Worm (Caenorhabditis elegans) whole organism, L1 larva: ENCODE measurements around the gene Y39A1A.9.

Source experiments
- C16A3.4 ChIP-seq: fragments of 150-350 bp; optimal IDR thresholded peaks from 2 replicates; lab custom pipeline; 2014; ENCODE audit warnings: missing biosample characterization, missing genetic modification characterization
- C34B4.2 ChIP-seq: sonication (generic microtip); optimal IDR thresholded peaks from 2 replicates; lab custom pipeline; 2017; ENCODE audit warnings: mild to moderate bottlenecking, missing genetic modification characterization, missing compliant biosample characterization
- F16B12.6 ChIP-seq: fragments of 150-350 bp; optimal IDR thresholded peaks from 2 replicates; lab custom pipeline; 2014; ENCODE audit warnings: missing biosample characterization, missing genetic modification characterization
- aly-2 ChIP-seq: fragments of 150-350 bp; optimal IDR thresholded peaks from 2 replicates; lab custom pipeline; 2014; ENCODE audit warnings: missing biosample characterization, missing genetic modification characterization
- ama-1 ChIP-seq: fragments of 150-350 bp; optimal IDR thresholded peaks from 2 replicates; lab custom pipeline; 2014
- blmp-1 ChIP-seq: fragments of 150-350 bp; optimal IDR thresholded peaks from 2 replicates; lab custom pipeline; 2014; ENCODE audit warnings: missing biosample characterization, missing genetic modification characterization
- ceh-8 ChIP-seq: fragments of 200-800 bp; sonication (Bioruptor generic); optimal IDR thresholded peaks from 2 replicates; lab custom pipeline; 2018; ENCODE audit warnings: mild to moderate bottlenecking, missing genetic modification characterization, moderate library complexity, missing compliant biosample characterization
- ceh-82 ChIP-seq, 3 experiments: fragments of 150-350 bp in 1 of 3; sonication (generic microtip) in 2 of 3; optimal IDR thresholded peaks; 2 replicates each; lab custom pipeline; 2014 to 2017; ENCODE audit warnings: missing biosample characterization in 3 of 3, missing genetic modification characterization in 3 of 3
- ceh-88 ChIP-seq: fragments of 200-800 bp; sonication (Bioruptor generic); IDR thresholded peaks from 2 replicates; pipeline ENCODE4 v1.3.6; 2022; ENCODE audit warnings: missing genetic modification characterization, missing compliant biosample characterization
- ces-1 ChIP-seq: fragments of 150-350 bp; optimal IDR thresholded peaks from 2 replicates; lab custom pipeline; 2014; ENCODE audit warnings: missing biosample characterization, missing genetic modification reagents, missing genetic modification characterization
- dpl-1 ChIP-seq, 3 experiments: fragments of 150-350 bp in 2 of 3; sonication (generic microtip) in 1 of 3; optimal IDR thresholded peaks; 2 replicates each; lab custom pipeline; 2014 to 2017; ENCODE audit warnings: missing biosample characterization in 3 of 3, missing genetic modification characterization in 3 of 3, missing genetic modification reagents in 3 of 3
- dsc-1 ChIP-seq: sonication (generic microtip); optimal IDR thresholded peaks from 2 replicates; lab custom pipeline; 2016; ENCODE audit warnings: mild to moderate bottlenecking, missing genetic modification characterization, missing compliant biosample characterization
- efl-1 ChIP-seq, 4 experiments: fragments of 150-350 bp; optimal IDR thresholded peaks in 3 of 4; peaks in 1 of 4; 1 replicate in 1 of 4; 2 replicates in 3 of 4; lab custom pipeline; 2014; ENCODE audit warnings: missing biosample characterization in 2 of 4, missing genetic modification characterization in 2 of 4, missing genetic modification reagents in 2 of 4
- fkh-4 ChIP-seq: sonication (generic microtip); optimal IDR thresholded peaks from 2 replicates; lab custom pipeline; 2016; ENCODE audit warnings: missing compliant biosample characterization, missing genetic modification characterization, borderline replicate concordance
- fkh-8 ChIP-seq: sonication (generic microtip); optimal IDR thresholded peaks from 2 replicates; lab custom pipeline; 2016; ENCODE audit warnings: mild to moderate bottlenecking, missing genetic modification characterization, missing compliant biosample characterization
- fos-1 ChIP-seq: fragments of 150-350 bp; optimal IDR thresholded peaks from 2 replicates; lab custom pipeline; 2014; ENCODE audit warnings: missing biosample characterization, missing genetic modification characterization
- hlh-17 ChIP-seq: fragments of 200-800 bp; sonication (Bioruptor generic); optimal IDR thresholded peaks from 2 replicates; lab custom pipeline; 2018; ENCODE audit warnings: missing genetic modification characterization, mild to moderate bottlenecking, missing compliant biosample characterization, moderate library complexity, borderline replicate concordance
- isw-1 ChIP-seq: fragments of 200-800 bp; sonication (Bioruptor generic); IDR thresholded peaks from 2 replicates; pipeline ENCODE4 v1.3.6; 2022; ENCODE audit warnings: missing genetic modification characterization, missing compliant biosample characterization
- lin-35 ChIP-seq, 2 experiments: fragments of 150-350 bp; optimal IDR thresholded peaks; 2 replicates each; lab custom pipeline; 2014; ENCODE audit warnings: missing biosample characterization in 2 of 2, missing genetic modification characterization in 2 of 2, missing genetic modification reagents in 2 of 2
- lin-39 ChIP-seq: fragments of 150-350 bp; optimal IDR thresholded peaks from 2 replicates; lab custom pipeline; 2014; ENCODE audit warnings: missing biosample characterization, missing genetic modification reagents, missing genetic modification characterization
- lsy-2 ChIP-seq, 2 experiments: fragments of 150-350 bp; optimal IDR thresholded peaks; 2 replicates each; lab custom pipeline; 2014; ENCODE audit warnings: missing biosample characterization in 2 of 2, missing genetic modification characterization in 2 of 2
- mdl-1 ChIP-seq, 2 experiments: fragments of 150-350 bp; optimal IDR thresholded peaks; 2 replicates each; lab custom pipeline; 2014 to 2017; ENCODE audit warnings: missing biosample characterization in 2 of 2, missing genetic modification characterization in 2 of 2, inconsistent platforms in 1 of 2
- mep-1 ChIP-seq: fragments of 150-350 bp; optimal IDR thresholded peaks from 2 replicates; lab custom pipeline; 2014; ENCODE audit warnings: missing biosample characterization, missing genetic modification characterization
- nhr-12 ChIP-seq: sonication (generic microtip); optimal IDR thresholded peaks from 2 replicates; lab custom pipeline; 2017; ENCODE audit warnings: missing biosample characterization, missing genetic modification characterization
- nhr-47 ChIP-seq: sonication (generic microtip); optimal IDR thresholded peaks from 2 replicates; lab custom pipeline; 2016; ENCODE audit warnings: mild to moderate bottlenecking, missing genetic modification characterization, moderate library complexity, missing compliant biosample characterization
- nhr-77 ChIP-seq: fragments of 150-350 bp; optimal IDR thresholded peaks from 2 replicates; lab custom pipeline; 2014; ENCODE audit warnings: missing biosample characterization, missing genetic modification characterization
- nhr-85 ChIP-seq: sonication (generic microtip); peaks from one replicate; lab custom pipeline; 2016; ENCODE audit warnings: missing genetic modification characterization, inconsistent platforms, missing compliant biosample characterization
- nhr-90 ChIP-seq: sonication (generic microtip); optimal IDR thresholded peaks from 2 replicates; lab custom pipeline; 2016; ENCODE audit warnings: mild to moderate bottlenecking, missing genetic modification characterization, missing compliant biosample characterization; ENCODE audit not compliant: poor library complexity
- pqm-1 ChIP-seq: sonication (generic microtip); optimal IDR thresholded peaks from 3 replicates; lab custom pipeline; 2017; ENCODE audit warnings: missing biosample characterization, missing genetic modification characterization
- snu-23 ChIP-seq: sonication (generic microtip); optimal IDR thresholded peaks from 2 replicates; lab custom pipeline; 2016; ENCODE audit warnings: missing genetic modification characterization, missing compliant biosample characterization
- swsn-7 ChIP-seq: sonication (generic microtip); optimal IDR thresholded peaks from 2 replicates; lab custom pipeline; 2016; ENCODE audit warnings: missing genetic modification characterization, missing compliant biosample characterization
- tbx-2 ChIP-seq: sonication (generic microtip); optimal IDR thresholded peaks from 2 replicates; lab custom pipeline; 2016; ENCODE audit warnings: missing genetic modification characterization, missing compliant biosample characterization
- unc-130 ChIP-seq: fragments of 150-350 bp; optimal IDR thresholded peaks from 2 replicates; lab custom pipeline; 2017; ENCODE audit warnings: missing biosample characterization, missing genetic modification characterization, inconsistent platforms
- unc-30 ChIP-seq: sonication (generic microtip); optimal IDR thresholded peaks from 2 replicates; lab custom pipeline; 2017; ENCODE audit warnings: missing biosample characterization, missing genetic modification characterization
- unc-62 ChIP-seq: fragments of 150-350 bp; optimal IDR thresholded peaks from 2 replicates; lab custom pipeline; 2014; ENCODE audit warnings: missing biosample characterization, missing genetic modification reagents, missing genetic modification characterization
- unc-86 ChIP-seq: sonication (generic microtip); optimal IDR thresholded peaks from 2 replicates; lab custom pipeline; 2016; ENCODE audit warnings: missing genetic modification characterization, missing compliant biosample characterization
- unc-98 ChIP-seq: fragments of 200-800 bp; sonication (Bioruptor generic); IDR thresholded peaks from 2 replicates; pipeline ENCODE4 v1.3.6; 2022; ENCODE audit warnings: missing genetic modification characterization, missing compliant biosample characterization
- vab-15 ChIP-seq: sonication (generic microtip); optimal IDR thresholded peaks from 2 replicates; lab custom pipeline; 2017; ENCODE audit warnings: missing genotype, mild to moderate bottlenecking, missing genetic modification characterization, missing compliant biosample characterization
- xbp-1 ChIP-seq: sonication (generic microtip); optimal IDR thresholded peaks from 2 replicates; lab custom pipeline; 2016; ENCODE audit warnings: missing genetic modification characterization, missing compliant biosample characterization
- zag-1 ChIP-seq: fragments of 150-350 bp; optimal IDR thresholded peaks from 2 replicates; lab custom pipeline; 2014; ENCODE audit warnings: missing biosample characterization, missing genetic modification characterization
- ztf-11 ChIP-seq, 2 experiments: sonication (generic microtip); optimal IDR thresholded peaks; 2 replicates each; lab custom pipeline; 2016 to 2017; ENCODE audit warnings: missing genetic modification characterization in 2 of 2, missing biosample characterization in 1 of 2, missing compliant biosample characterization in 1 of 2

Gene Y39A1A.9

DNA sequence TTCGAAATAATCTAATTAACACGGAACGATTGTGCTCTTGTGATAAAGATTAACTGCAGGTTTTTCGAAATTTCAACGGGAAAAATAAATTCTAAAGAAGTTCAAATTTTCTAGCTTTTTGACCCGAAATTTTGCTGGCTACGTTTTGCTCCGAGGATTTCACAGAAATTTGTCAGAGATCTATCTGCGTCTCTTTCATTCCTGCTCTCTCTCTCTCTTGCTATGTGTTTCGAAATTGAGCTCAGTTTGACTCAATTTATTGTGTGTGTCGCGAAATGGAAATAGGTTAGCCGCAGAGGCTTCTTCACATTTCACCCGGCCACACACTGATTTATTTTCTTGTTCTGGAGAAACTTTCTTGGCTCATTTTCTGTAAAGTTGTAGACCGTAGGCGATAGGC, 24.4 kb upstream of the Y39A1A.9 start:
- TF ChIP-seq dpl-1 (GFP tag; optimal IDR thresholded peaks at IDR 0.05; lab: Kevin White, UChicago) (no peak), efl-1 (optimal IDR thresholded peaks at IDR 0.05; lab: Kevin White, UChicago) (no peak), efl-1 (GFP tag; optimal IDR thresholded peaks at IDR 0.05 in 1 of 2; lab: Kevin White, UChicago) (peak in 1 of 2 experiments; percentile 22)

DNA sequence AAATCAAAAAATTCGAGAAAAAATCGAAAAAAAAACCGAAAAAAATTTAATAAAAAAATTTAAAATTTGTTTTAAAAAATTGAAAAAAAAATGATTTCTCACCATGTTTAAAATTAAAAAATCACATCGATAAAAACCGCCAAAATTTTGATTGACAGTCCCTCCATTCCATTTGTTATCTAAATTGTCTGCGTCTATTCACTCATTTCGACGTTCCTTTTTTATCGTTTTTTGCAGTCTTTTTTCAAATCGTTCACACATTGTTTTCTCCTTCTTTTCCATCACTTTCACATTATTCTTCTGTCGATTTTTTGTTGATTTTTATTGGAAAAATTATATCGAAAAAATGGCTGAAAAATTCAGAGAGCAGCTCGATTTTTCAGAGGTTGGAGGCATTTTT, 22.8 kb upstream of the Y39A1A.9 start:
- TF ChIP-seq pqm-1 (tag; lab: Kevin White, UChicago): no peak
- no peak for TF ChIP-seq ceh-8 (GFP tag; lab: Kevin White, UChicago)
- TF ChIP-seq lin-35 (GFP tag; optimal IDR thresholded peaks at IDR 0.05; lab: Kevin White, UChicago): no peak
- TF ChIP-seq unc-62 (GFP tag; lab: Kevin White, UChicago): no peak
- TF ChIP-seq swsn-7 (tag; lab: Kevin White, UChicago): no peak
- no peak for TF ChIP-seq nhr-90 (tag; lab: Kevin White, UChicago)
- no peak for TF ChIP-seq lin-39 (tag; lab: Kevin White, UChicago)
- no peak for TF ChIP-seq C34B4.2 (tag; lab: Kevin White, UChicago)
- no peak for TF ChIP-seq xbp-1
- TF ChIP-seq unc-98: no peak
- no peak for TF ChIP-seq ama-1 (lab: Kevin White, UChicago)
- TF ChIP-seq snu-23 (GFP tag; lab: Kevin White, UChicago): no peak
- TF ChIP-seq fkh-8 (tag; lab: Kevin White, UChicago): no peak
- no peak for TF ChIP-seq unc-30

DNA sequence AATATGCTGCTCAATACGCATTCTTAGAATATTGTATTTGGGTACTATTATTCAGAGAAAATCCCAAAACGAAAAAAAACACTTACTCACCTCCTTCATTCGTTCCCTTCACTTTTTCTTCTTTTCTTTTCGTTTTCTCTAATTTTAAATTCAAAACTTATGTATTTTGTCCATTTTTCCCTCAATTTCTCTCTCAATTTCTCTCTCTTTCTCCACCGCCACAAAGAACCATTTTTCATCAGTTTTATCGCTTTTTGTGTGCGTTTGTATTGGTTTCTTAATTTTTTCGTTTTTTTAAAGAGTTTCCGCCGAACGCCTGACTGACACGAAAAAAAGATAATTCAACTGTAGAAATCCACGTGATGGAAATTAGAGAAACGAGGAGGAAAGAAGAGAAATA, 21.4 kb upstream of the Y39A1A.9 start, which contains the start of gene cnt-2:
TSS of gene cnt-2 (plus strand) at position 301 of the 400 bp plus-strand sequence.
- TF ChIP-seq blmp-1 (tag; lab: Kevin White, UChicago) (peak; percentile 30), swsn-7 (tag; lab: Kevin White, UChicago) (no peak)

DNA sequence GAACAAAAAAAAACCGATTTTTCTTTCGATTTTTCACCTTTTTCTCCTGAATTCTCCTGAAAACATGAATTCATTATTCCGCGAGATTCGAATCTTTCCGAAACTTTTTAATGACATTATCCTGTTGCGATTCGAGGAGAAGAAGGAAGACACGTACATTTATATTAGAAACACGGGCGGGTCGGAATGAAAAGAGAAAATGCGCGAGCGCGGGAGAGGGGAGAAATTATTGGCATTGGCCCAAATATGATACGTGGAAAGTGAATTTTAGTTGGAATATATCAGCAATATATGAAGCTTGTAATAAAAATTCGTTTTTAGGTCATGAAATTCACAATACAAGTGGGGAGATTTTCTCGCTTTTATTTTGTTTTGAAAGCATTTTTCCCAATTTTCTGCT, 20.2 kb upstream of the Y39A1A.9 start:
- TF ChIP-seq nhr-12: no peak
- TF ChIP-seq vab-15: no peak
- TF ChIP-seq fos-1 (tag; lab: Kevin White, UChicago): no peak
- TF ChIP-seq blmp-1 (tag; lab: Kevin White, UChicago): peak; percentile 99
- peak; percentile 2 for TF ChIP-seq mep-1 (tag; lab: Kevin White, UChicago)
- no peak for TF ChIP-seq unc-130 (tag; lab: Kevin White, UChicago)
- TF ChIP-seq ceh-88 (GFP tag; lab: Robert Waterston, UW): no peak

DNA sequence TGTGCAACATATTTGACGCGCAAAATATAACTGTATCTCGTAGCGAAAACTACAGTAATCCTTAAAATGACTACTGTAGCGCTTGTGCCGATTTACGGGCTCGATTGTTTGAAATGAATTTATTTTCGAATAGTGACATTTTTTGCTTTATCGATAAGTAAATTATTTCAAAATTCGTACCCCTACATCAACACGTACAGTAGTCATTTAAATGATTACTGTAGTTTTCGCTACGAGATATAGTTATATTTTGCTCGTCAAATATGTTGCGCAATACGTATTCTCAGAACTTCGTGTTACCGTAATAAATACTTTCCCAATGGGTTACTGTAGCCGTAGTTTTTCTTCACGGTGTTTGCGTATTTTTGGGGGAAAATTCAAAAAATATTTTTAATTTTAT, 19.5 kb upstream of the Y39A1A.9 start:
- TF ChIP-seq nhr-85 (tag; lab: Kevin White, UChicago): peak; percentile 59
- no peak for TF ChIP-seq hlh-17 (GFP tag; lab: Kevin White, UChicago)

DNA sequence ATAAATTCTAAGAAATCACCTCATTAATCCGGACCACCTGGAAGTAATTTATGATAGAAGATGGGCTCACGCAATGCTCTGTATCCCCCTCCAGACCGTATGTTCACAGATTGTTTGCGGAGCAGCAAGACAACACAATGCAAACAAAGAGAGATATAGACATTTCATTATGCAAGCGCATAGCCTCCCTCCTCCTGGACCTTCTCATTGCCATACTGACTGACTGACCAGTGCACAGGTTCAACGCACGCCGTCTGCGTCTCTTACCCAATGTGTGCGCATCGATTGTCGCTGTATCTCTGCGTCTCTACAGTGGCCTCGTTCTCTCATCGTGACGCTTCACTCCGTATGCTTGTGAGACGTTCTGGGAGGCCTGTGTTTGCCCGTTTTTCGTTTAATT, 18.3 kb upstream of the Y39A1A.9 start:
- TF ChIP-seq dpl-1 (GFP tag; optimal IDR thresholded peaks at IDR 0.05; lab: Kevin White, UChicago) (peak; percentile 31 to 35 (median 31)), snu-23 (GFP tag; lab: Kevin White, UChicago) (peak; percentile 64), dsc-1 (tag; lab: Kevin White, UChicago) (peak; percentile 81), zag-1 (tag; lab: Kevin White, UChicago) (no peak), mdl-1 (tag; optimal IDR thresholded peaks at IDR 0.05; lab: Kevin White, UChicago) (peak in 1 of 2 experiments; percentile 48), aly-2 (tag; lab: Kevin White, UChicago) (no peak), C16A3.4 (tag; lab: Kevin White, UChicago) (peak; percentile 10), mep-1 (tag; lab: Kevin White, UChicago) (peak; percentile 63), pqm-1 (tag; lab: Kevin White, UChicago) (no peak), unc-86 (tag; lab: Kevin White, UChicago) (peak; percentile 66), F16B12.6 (peak; percentile 29), unc-62 (GFP tag; lab: Kevin White, UChicago) (no peak), ztf-11 (tag; optimal IDR thresholded peaks at IDR 0.05; lab: Kevin White, UChicago) (peak in 1 of 2 experiments; percentile 73), isw-1 (GFP tag; lab: Robert Waterston, UW) (no peak), tbx-2 (tag; lab: Kevin White, UChicago) (peak; percentile 65), nhr-85 (tag; lab: Kevin White, UChicago) (no peak), lin-35 (GFP tag; optimal IDR thresholded peaks at IDR 0.05; lab: Kevin White, UChicago) (peak; percentile 45 to 57), swsn-7 (tag; lab: Kevin White, UChicago) (peak; percentile 53), fkh-4 (tag; lab: Kevin White, UChicago) (peak; percentile 33), unc-130 (tag; lab: Kevin White, UChicago) (no peak), C34B4.2 (tag; lab: Kevin White, UChicago) (no peak), ces-1 (GFP tag; lab: Kevin White, UChicago) (no peak), nhr-47 (tag; lab: Kevin White, UChicago) (peak; percentile 66), lsy-2 (tag; optimal IDR thresholded peaks at IDR 0.05; lab: Kevin White, UChicago) (peak; percentile 46 to 54), nhr-77 (tag; lab: Kevin White, UChicago) (no peak), nhr-90 (tag; lab: Kevin White, UChicago) (peak; percentile 23), lin-39 (tag; lab: Kevin White, UChicago) (no peak), ceh-82 (tag; optimal IDR thresholded peaks at IDR 0.05; lab: Kevin White, UChicago) (peak; percentile 15 to 67 (median 40)), xbp-1 (peak; percentile 29), fkh-8 (tag; lab: Kevin White, UChicago) (peak; percentile 11)
